Worm (Caenorhabditis elegans) whole organism, L2 larva: ENCODE results near the gene rhy-1.

ENCODE experiments used
- fos-1 ChIP-seq: fragments of 150-350 bp; optimal IDR thresholded peaks from 2 replicates; lab custom pipeline; 2014; ENCODE audit warnings: missing biosample characterization, missing genetic modification characterization
- nhr-12 ChIP-seq: fragments of 150-350 bp; optimal IDR thresholded peaks from 2 replicates; lab custom pipeline; 2014; ENCODE audit warnings: missing biosample characterization, missing genetic modification characterization
- nhr-23 ChIP-seq: fragments of 150-350 bp; optimal IDR thresholded peaks from 2 replicates; lab custom pipeline; 2014; ENCODE audit warnings: missing biosample characterization, missing genetic modification reagents, missing genetic modification characterization
- nhr-6 ChIP-seq: fragments of 150-350 bp; optimal IDR thresholded peaks from 2 replicates; lab custom pipeline; 2014; ENCODE audit warnings: missing biosample characterization, missing genetic modification characterization
- nhr-77 ChIP-seq: fragments of 150-350 bp; optimal IDR thresholded peaks from 2 replicates; lab custom pipeline; 2014; ENCODE audit warnings: missing biosample characterization, missing genetic modification characterization

DNA sequence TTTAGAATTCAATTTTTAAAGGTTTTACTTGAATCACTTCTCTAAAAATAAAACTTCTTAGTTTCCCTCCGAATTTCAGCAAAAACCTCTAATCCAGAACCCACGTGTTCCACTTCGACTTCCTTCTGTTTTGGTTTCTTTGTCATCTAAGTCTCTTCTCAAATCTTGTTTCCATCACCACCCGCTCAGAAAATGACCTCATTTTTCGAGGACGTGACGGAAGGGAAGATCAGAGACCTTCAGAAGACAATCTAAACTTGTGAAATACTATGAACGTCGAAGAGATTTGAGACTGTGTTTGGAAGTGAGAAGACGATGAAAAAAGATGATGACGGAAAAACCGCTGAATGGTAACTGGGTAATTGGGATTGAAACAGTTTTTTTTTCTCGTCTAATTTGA is 28.5 kb downstream of the rhy-1 start:
- TF ChIP-seq fos-1 (no peak), nhr-12 (tag; lab: Kevin White, UChicago) (no peak), nhr-77 (no peak), nhr-6 (tag; lab: Kevin White, UChicago) (no peak), nhr-23 (tag; lab: Kevin White, UChicago) (no peak)
